Worm (Caenorhabditis elegans) whole organism, midembryonic: Measurements from ENCODE around the gene sma-5.

Source experiments
- cog-1 ChIP-seq: sonication (generic microtip); optimal IDR thresholded peaks from 2 replicates; lab custom pipeline; 2016; ENCODE audit warnings: missing genetic modification characterization, missing compliant biosample characterization
- klf-2 ChIP-seq: fragments of 200-800 bp; sonication (Bioruptor generic); conservative IDR thresholded peaks from 2 replicates; pipeline ENCODE4 v1.3.6; 2022; ENCODE audit warnings: missing genetic modification reagents, missing genetic modification characterization, missing compliant biosample characterization
- tab-1 ChIP-seq: fragments of 200-800 bp; sonication (Bioruptor generic); IDR thresholded peaks from 2 replicates; pipeline ENCODE4 v1.3.6; 2022; ENCODE audit warnings: missing genetic modification characterization, missing compliant biosample characterization

- TF ChIP-seq cog-1 (tag; lab: Kevin White, UChicago) (no peak), klf-2 (GFP tag; lab: Robert Waterston, UW) (no peak), tab-1 (no peak)
These were observed 19.9 kb upstream of the sma-5 start, which contains the start of gene B0198.2 for ce11 chrX:12025070-12025789.
